Fruit fly (Drosophila melanogaster): ENCODE data around the gene PIG-Q.

Gene PIG-Q

dm6 chrX:16384843-16385726 lies 26.1 kb downstream of the PIG-Q start, which contains the start of the genes CG9992 and CG4239 (continued):
- TF ChIP-seq achi (GFP tag; optimal IDR thresholded peaks at IDR 0.05) (no peak), CG1621 (tag; optimal IDR thresholded peaks at IDR 0.05) (no peak), Gug (GFP tag; IDR thresholded peaks at IDR 0.05) (peak; percentile 58), ss (GFP tag; optimal IDR thresholded peaks at IDR 0.05) (no peak), esn (GFP tag; optimal IDR thresholded peaks at IDR 0.05) (peak; percentile 51), Lpt (GFP tag; optimal IDR thresholded peaks at IDR 0.05) (peak; percentile 44), CG9139 (GFP tag; optimal IDR thresholded peaks at IDR 0.05) (no peak), CG10669 (GFP tag; optimal IDR thresholded peaks at IDR 0.05) (no peak), Smox (GFP tag; optimal IDR thresholded peaks at IDR 0.05) (no peak), fd59A (GFP tag; optimal IDR thresholded peaks at IDR 0.05) (peak; percentile 19), CG8319 (GFP tag; optimal IDR thresholded peaks at IDR 0.05) (peak; percentile 9), Sox102F (GFP tag; optimal IDR thresholded peaks at IDR 0.05) (no peak), CG11762 (GFP tag; optimal IDR thresholded peaks at IDR 0.05; ENCODE audit: insufficient read depth) (no peak), CG7368 (GFP tag; optimal IDR thresholded peaks at IDR 0.05) (no peak), dsx (GFP tag; optimal IDR thresholded peaks at IDR 0.05; ENCODE audit: poor library complexity, severe bottlenecking) (no peak), Eip78C (GFP tag) (peak; percentile 66)

dm6 chrX:16385942-16386392 lies 27.0 kb downstream of the PIG-Q start:
- TF ChIP-seq achi (GFP tag; optimal IDR thresholded peaks at IDR 0.05) = peak; percentile 61
- TF ChIP-seq vri (GFP tag; optimal IDR thresholded peaks at IDR 0.05) = no peak
- TF ChIP-seq CG11902 (GFP tag; optimal IDR thresholded peaks at IDR 0.05) = no peak
- TF ChIP-seq CG11294 (GFP tag; IDR thresholded peaks at IDR 0.05) = no peak
- TF ChIP-seq lz (GFP tag; optimal IDR thresholded peaks at IDR 0.05) = peak; percentile 30
- peak; percentile 41 for TF ChIP-seq Sox14 (GFP tag; optimal IDR thresholded peaks at IDR 0.05)
- no peak for TF ChIP-seq CG6163 (GFP tag; IDR thresholded peaks at IDR 0.05)
- TF ChIP-seq Eip78C (GFP tag) = peak; percentile 86
- TF ChIP-seq Eip75B (GFP tag; optimal IDR thresholded peaks at IDR 0.05) = no peak
- TF ChIP-seq CG6792 (GFP tag; optimal IDR thresholded peaks at IDR 0.05) = peak; percentile 37
- peak; percentile 30 for TF ChIP-seq Hr39 (GFP tag; optimal IDR thresholded peaks at IDR 0.05)
- TF ChIP-seq esn (GFP tag; optimal IDR thresholded peaks at IDR 0.05) = peak; percentile 57
- TF ChIP-seq Lpt (GFP tag; optimal IDR thresholded peaks at IDR 0.05) = no peak
- TF ChIP-seq CG10631 (GFP tag; optimal IDR thresholded peaks at IDR 0.05) = peak; percentile 53
- TF ChIP-seq CG8319 (GFP tag; optimal IDR thresholded peaks at IDR 0.05) = peak; percentile 7
- peak; percentile 34 for TF ChIP-seq Ets96B (tag; optimal IDR thresholded peaks at IDR 0.05)
- TF ChIP-seq Hr4 (GFP tag; optimal IDR thresholded peaks at IDR 0.05) = no peak
- peak; percentile 52 for TF ChIP-seq topi (GFP tag; optimal IDR thresholded peaks at IDR 0.05)
- peak; percentile 65; the same call in 2 of the 3 replicates for TF ChIP-seq CG8119 (GFP tag; IDR thresholded peaks at IDR 0.05)
- peak; percentile 69 for TF ChIP-seq Met (GFP tag; optimal IDR thresholded peaks at IDR 0.05)
- peak; percentile 55; the same call in 1 of the 3 replicates for TF ChIP-seq eg (GFP tag; IDR thresholded peaks at IDR 0.05)
- no peak for TF ChIP-seq Blimp-1 (GFP tag; optimal IDR thresholded peaks at IDR 0.05)
- TF ChIP-seq CG32006 (GFP tag; optimal IDR thresholded peaks at IDR 0.05) = peak; percentile 69
- peak; percentile 32 for TF ChIP-seq CG3032 (tag; optimal IDR thresholded peaks at IDR 0.05)
- no peak for TF ChIP-seq CG7368 (GFP tag; optimal IDR thresholded peaks at IDR 0.05)
- TF ChIP-seq CG8632 (GFP tag; optimal IDR thresholded peaks at IDR 0.05) = peak; percentile 40
- peak; percentile 69 for TF ChIP-seq fkh (GFP tag; optimal IDR thresholded peaks at IDR 0.05)
- peak; percentile 54 for TF ChIP-seq net (GFP tag; optimal IDR thresholded peaks at IDR 0.05)
- no peak for TF ChIP-seq Ets21C (GFP tag; optimal IDR thresholded peaks at IDR 0.05)
- TF ChIP-seq CG9139 (GFP tag; optimal IDR thresholded peaks at IDR 0.05) = no peak
- peak; percentile 58 for TF ChIP-seq CG6276 (GFP tag; optimal IDR thresholded peaks at IDR 0.05)
- TF ChIP-seq Sox102F (GFP tag; optimal IDR thresholded peaks at IDR 0.05) = no peak
- TF ChIP-seq CG31627 (GFP tag; optimal IDR thresholded peaks at IDR 0.05) = peak; percentile 41
- no peak for TF ChIP-seq CG16779 (tag; optimal IDR thresholded peaks at IDR 0.05)
- TF ChIP-seq CG4318 (GFP tag; optimal IDR thresholded peaks at IDR 0.05) = peak; percentile 23
- TF ChIP-seq pdm3 (GFP tag; optimal IDR thresholded peaks at IDR 0.05) = no peak
- TF ChIP-seq fd85E (GFP tag; optimal IDR thresholded peaks at IDR 0.05) = no peak
- peak; percentile 17 for TF ChIP-seq CG10669 (GFP tag; optimal IDR thresholded peaks at IDR 0.05)
- no peak for TF ChIP-seq Hr38 (GFP tag; optimal IDR thresholded peaks at IDR 0.05)
- TF ChIP-seq CG6808 (GFP tag; optimal IDR thresholded peaks at IDR 0.05) = no peak
- TF ChIP-seq Smox (GFP tag; optimal IDR thresholded peaks at IDR 0.05) = peak; percentile 50
